Worm (Caenorhabditis elegans): Measurements from ENCODE around the gene F48G7.13.

DNA sequence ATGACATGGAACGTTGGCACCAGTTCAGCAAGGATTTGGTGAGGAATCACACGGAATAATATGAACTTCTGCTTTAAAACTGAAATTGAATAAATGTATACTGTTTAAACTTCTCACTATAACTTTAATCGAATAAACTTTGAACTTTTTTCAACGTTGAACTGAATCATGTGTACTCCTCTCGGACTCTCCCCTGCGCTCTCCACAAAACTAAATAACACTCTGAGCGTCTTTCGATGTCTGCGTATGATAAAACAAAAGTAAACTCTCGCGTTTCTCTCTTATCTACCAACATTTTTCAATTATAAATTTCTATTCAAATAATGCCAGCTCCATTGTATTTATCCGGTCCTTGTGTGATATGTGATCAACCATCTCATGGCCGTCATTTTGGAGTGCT, 16.5 kb downstream of the F48G7.13 start:
- TF ChIP-seq ceh-22 (tag; optimal IDR thresholded peaks at IDR 0.05) = no peak
- no peak for TF ChIP-seq zip-5 (tag; optimal IDR thresholded peaks at IDR 0.05)
- no peak for TF ChIP-seq tbx-2 (tag; optimal IDR thresholded peaks at IDR 0.05)
- no peak for TF ChIP-seq K09A11.1 (tag; optimal IDR thresholded peaks at IDR 0.05; ENCODE audit: insufficient read depth)
- no peak for TF ChIP-seq ceh-30 (tag; optimal IDR thresholded peaks at IDR 0.05)
- no peak for TF ChIP-seq fkh-6 (tag; optimal IDR thresholded peaks at IDR 0.05)
- TF ChIP-seq sox-4 (tag; optimal IDR thresholded peaks at IDR 0.05) = no peak
- no peak for TF ChIP-seq hlh-8 (tag; optimal IDR thresholded peaks at IDR 0.05)
- TF ChIP-seq ceh-31 (tag; optimal IDR thresholded peaks at IDR 0.05) = no peak
